Fruit fly (Drosophila melanogaster) whole organism, wandering third instar larva: ENCODE measurements around the gene CG34134.

Source experiments
- CG9705 ChIP-seq: fragments of 200-800 bp; sonication (Bioruptor generic); optimal IDR thresholded peaks from 2 replicates; lab custom pipeline; 2018; ENCODE audit warnings: missing biosample characterization, mild to moderate bottlenecking, missing genetic modification characterization
- Dif ChIP-seq: fragments of 200-275, 200-300 bp; sonication (Bioruptor generic); optimal IDR thresholded peaks from 2 replicates; lab custom pipeline; 2018; ENCODE audit warnings: missing biosample characterization, missing genetic modification characterization; ENCODE audit not compliant: partially characterized antibody
- Hr78 ChIP-seq: fragments of >200 bp; optimal IDR thresholded peaks from 2 replicates; lab custom pipeline; 2017; ENCODE audit warnings: missing biosample characterization, missing genetic modification characterization
- Myc ChIP-seq: fragments of >200 bp; optimal IDR thresholded peaks from 2 replicates; lab custom pipeline; 2017
- OdsH ChIP-seq: fragments of 200-800 bp; sonication (Bioruptor generic); optimal IDR thresholded peaks from 2 replicates; lab custom pipeline; 2016; ENCODE audit warnings: missing biosample characterization, mild to moderate bottlenecking, missing genetic modification characterization
- Vsx2 ChIP-seq: fragments of 200-300, 225-300 bp; sonication (Bioruptor generic); optimal IDR thresholded peaks from 2 replicates; lab custom pipeline; 2018; ENCODE audit warnings: missing biosample characterization, missing genetic modification characterization; ENCODE audit not compliant: partially characterized antibody
- br ChIP-seq: fragments of 200-800 bp; sonication (Bioruptor generic); optimal IDR thresholded peaks from 2 replicates; lab custom pipeline; 2016; ENCODE audit warnings: missing biosample characterization, missing genetic modification characterization
- dl ChIP-seq, 2 experiments: fragments of 175-275, 200-275 bp in 1 of 2; fragments of 200-275 bp in 1 of 2; sonication (Bioruptor generic); optimal IDR thresholded peaks; lab custom pipeline; 2018; ENCODE audit warnings: mild to moderate bottlenecking in 2 of 2, missing biosample characterization in 2 of 2, missing genetic modification characterization in 2 of 2, moderate library complexity in 2 of 2; ENCODE audit not compliant: partially characterized antibody in 2 of 2, insufficient read depth in 1 of 2
- h ChIP-seq: fragments of 200-800 bp; sonication (Bioruptor generic); optimal IDR thresholded peaks from 3 replicates; lab custom pipeline; 2016; ENCODE audit warnings: missing biosample characterization, mild to moderate bottlenecking, missing genetic modification characterization
- lola ChIP-seq: fragments of >200 bp; optimal IDR thresholded peaks from 2 replicates; lab custom pipeline; 2017; ENCODE audit warnings: missing biosample characterization, missing genetic modification characterization
- pan ChIP-seq: fragments of >200 bp; optimal IDR thresholded peaks from 2 replicates; lab custom pipeline; 2017
- psq ChIP-seq: fragments of 200-800 bp; sonication (Bioruptor generic); optimal IDR thresholded peaks from 3 replicates; lab custom pipeline; 2017; ENCODE audit warnings: missing biosample characterization, mild to moderate bottlenecking, missing genetic modification characterization, moderate library complexity
- usp ChIP-seq: fragments of >200 bp; optimal IDR thresholded peaks from 2 replicates; lab custom pipeline; 2017; ENCODE audit warnings: missing biosample characterization, missing genetic modification characterization
- woc ChIP-seq: sonication (Bioruptor generic); optimal IDR thresholded peaks from 2 replicates; lab custom pipeline; 2016; ENCODE audit warnings: missing biosample characterization, mild to moderate bottlenecking, missing genetic modification characterization

DNA sequence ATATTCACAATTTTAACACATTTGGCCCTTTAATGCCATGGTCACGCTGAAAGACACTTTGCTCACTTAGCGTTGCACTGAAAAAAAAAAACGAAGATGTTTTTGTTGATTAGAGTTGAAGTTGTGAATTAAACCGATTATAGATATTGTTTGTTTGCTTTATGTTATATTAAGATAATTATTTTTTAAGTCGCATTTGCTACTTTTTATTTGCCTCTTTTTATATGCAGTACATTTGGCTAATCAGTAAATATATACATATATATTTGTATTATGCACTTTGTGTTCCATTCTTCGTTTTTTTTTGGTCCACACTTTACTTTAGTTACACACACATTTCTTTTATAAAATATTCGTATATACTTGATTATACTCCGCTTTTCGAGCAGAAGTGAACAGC is 39.7 kb upstream of the CG34134 start:
- TF ChIP-seq pan (lab: Kevin White, UChicago): no peak
- no peak for TF ChIP-seq Hr78 (GFP tag; lab: Kevin White, UChicago)
- no peak for TF ChIP-seq h (GFP tag; lab: Kevin White, UChicago)
- no peak for TF ChIP-seq dl (GFP tag; optimal IDR thresholded peaks at IDR 0.05; lab: Kevin White, UChicago; ENCODE audit: insufficient read depth in 1 of 2, partially characterized antibody in 2 of 2)
- TF ChIP-seq Dif (GFP tag; lab: Kevin White, UChicago): no peak
- TF ChIP-seq lola (GFP tag; lab: Kevin White, UChicago): no peak
- no peak for TF ChIP-seq CG9705 (GFP tag; lab: Kevin White, UChicago)
- no peak for TF ChIP-seq usp (GFP tag; lab: Kevin White, UChicago)
- peak; percentile 5 for TF ChIP-seq OdsH (GFP tag; lab: Kevin White, UChicago)
- TF ChIP-seq br (GFP tag; lab: Kevin White, UChicago): no peak
- no peak for TF ChIP-seq psq
- TF ChIP-seq Myc: no peak
- TF ChIP-seq woc (GFP tag; lab: Kevin White, UChicago): no peak
- TF ChIP-seq Vsx2 (GFP tag; lab: Kevin White, UChicago): no peak
